Fruit fly (Drosophila melanogaster) whole organism, prepupa: ENCODE results near the gene Snoo.
A peak's percentile ranks its signal among the peaks of the same experiment; 100 is the strongest.

ENCODE experiments used
- CG3032 ChIP-seq: fragments of 200-800 bp; optimal IDR thresholded peaks from 2 replicates; lab custom pipeline; 2019; ENCODE audit warnings: missing biosample characterization, mild to moderate bottlenecking, missing genetic modification characterization, moderate library complexity
- CG6276 ChIP-seq: fragments of 200-800 bp; sonication (Bioruptor generic); optimal IDR thresholded peaks from 2 replicates; lab custom pipeline; 2017; ENCODE audit warnings: missing biosample characterization, mild to moderate bottlenecking, missing genetic modification characterization

DNA sequence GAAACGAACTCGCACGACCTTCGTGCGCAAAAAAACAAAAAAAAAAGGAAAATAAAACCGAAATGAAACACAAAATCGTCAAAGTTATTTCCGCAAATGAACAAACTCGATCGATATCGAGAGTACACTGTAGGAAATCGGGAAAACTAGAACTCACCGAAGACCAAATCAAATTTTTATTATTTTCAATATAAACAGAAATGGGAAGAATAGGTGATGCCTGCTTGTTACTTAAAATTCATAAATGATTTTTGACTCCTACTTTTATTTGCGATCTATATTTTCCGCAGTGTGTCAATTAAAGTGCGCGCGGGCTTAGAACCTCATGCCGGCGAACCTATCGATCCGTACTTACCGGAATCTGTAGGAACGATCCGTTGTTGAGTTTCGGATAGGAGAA lies 108.3 kb downstream of the Snoo start:
- TF ChIP-seq CG3032 (peak; percentile 35), CG6276 (no peak)
